Fruit fly (Drosophila melanogaster): ENCODE data around the gene mop.

Gene mop

dm6 chr3L:14761837-14762785 lies 13.8 kb downstream of the mop start, which contains the start of the genes Tsen34 and Mgat4a:
Gene Tsen34, minus strand, starts transcription at chr3L:14761844.
Gene Mgat4a, plus strand, starts transcription at chr3L:14762028.
- TF ChIP-seq CG8478 (optimal IDR thresholded peaks at IDR 0.05), result no peak
- no peak for TF ChIP-seq psq (optimal IDR thresholded peaks at IDR 0.05)
- TF ChIP-seq pan (optimal IDR thresholded peaks at IDR 0.05), result no peak
- TF ChIP-seq EcR (GFP tag; optimal IDR thresholded peaks at IDR 0.05), result no peak
- no peak for TF ChIP-seq Dll (optimal IDR thresholded peaks at IDR 0.05)
- no peak for TF ChIP-seq usp (GFP tag; optimal IDR thresholded peaks at IDR 0.05)

dm6 chr3L:14760949-14761348 lies 15.0 kb downstream of the mop start, which contains the start of gene Trl:
Gene Trl, minus strand, starts transcription at chr3L:14761049.
- TF ChIP-seq pan (optimal IDR thresholded peaks at IDR 0.05), result no peak

- no peak for TF ChIP-seq pan (optimal IDR thresholded peaks at IDR 0.05)
- TF ChIP-seq Dll (optimal IDR thresholded peaks at IDR 0.05), result no peak
- TF ChIP-seq psq (optimal IDR thresholded peaks at IDR 0.05), result no peak
- no peak for TF ChIP-seq EcR (GFP tag; optimal IDR thresholded peaks at IDR 0.05)
- TF ChIP-seq usp (GFP tag; optimal IDR thresholded peaks at IDR 0.05), result no peak
- no peak for TF ChIP-seq CG8478 (optimal IDR thresholded peaks at IDR 0.05)
Measured at dm6 chr3L:14759984-14760626, 15.8 kb downstream of the mop start.

dm6 chr3L:14759097-14759795 lies 16.7 kb downstream of the mop start:
- TF ChIP-seq pan (optimal IDR thresholded peaks at IDR 0.05) (no peak), Dll (optimal IDR thresholded peaks at IDR 0.05) (peak; percentile 19)

dm6 chr3L:14758730-14759096 lies 17.2 kb downstream of the mop start:
- TF ChIP-seq CG8478 (optimal IDR thresholded peaks at IDR 0.05), result no peak
- no peak for TF ChIP-seq EcR (GFP tag; optimal IDR thresholded peaks at IDR 0.05)
- TF ChIP-seq Dll (optimal IDR thresholded peaks at IDR 0.05), result no peak
- no peak for TF ChIP-seq psq (optimal IDR thresholded peaks at IDR 0.05)
- TF ChIP-seq usp (GFP tag; optimal IDR thresholded peaks at IDR 0.05), result no peak
- TF ChIP-seq pan (optimal IDR thresholded peaks at IDR 0.05), result no peak

dm6 chr3L:14757464-14758384 lies 18.2 kb downstream of the mop start, which contains the start of gene CG42507:
Gene CG42507, minus strand, starts transcription at chr3L:14757962.
- TF ChIP-seq Dll (optimal IDR thresholded peaks at IDR 0.05), result peak; percentile 95
- TF ChIP-seq EcR (GFP tag; optimal IDR thresholded peaks at IDR 0.05), result no peak
- TF ChIP-seq pan (optimal IDR thresholded peaks at IDR 0.05), result no peak

dm6 chr3L:14756724-14757463 lies 19.0 kb downstream of the mop start:
- no peak for TF ChIP-seq psq (optimal IDR thresholded peaks at IDR 0.05)
- TF ChIP-seq pan (optimal IDR thresholded peaks at IDR 0.05), result no peak
- TF ChIP-seq EcR (GFP tag; optimal IDR thresholded peaks at IDR 0.05), result no peak
- TF ChIP-seq usp (GFP tag; optimal IDR thresholded peaks at IDR 0.05), result no peak
- no peak for TF ChIP-seq Dll (optimal IDR thresholded peaks at IDR 0.05)
- TF ChIP-seq CG8478 (optimal IDR thresholded peaks at IDR 0.05), result no peak

- TF ChIP-seq pan (optimal IDR thresholded peaks at IDR 0.05) (no peak), Dll (optimal IDR thresholded peaks at IDR 0.05) (peak; percentile 95), psq (optimal IDR thresholded peaks at IDR 0.05) (no peak), EcR (GFP tag; optimal IDR thresholded peaks at IDR 0.05) (no peak), CG8478 (optimal IDR thresholded peaks at IDR 0.05) (peak; percentile 90), usp (GFP tag; optimal IDR thresholded peaks at IDR 0.05) (no peak)
Measured at dm6 chr3L:14755951-14756723, 19.8 kb downstream of the mop start.

- TF ChIP-seq EcR (GFP tag; optimal IDR thresholded peaks at IDR 0.05) (no peak), usp (GFP tag; optimal IDR thresholded peaks at IDR 0.05) (no peak), Dll (optimal IDR thresholded peaks at IDR 0.05) (peak; percentile 99)
Measured at dm6 chr3L:14755046-14755643, 20.8 kb downstream of the mop start.

dm6 chr3L:14752816-14753215 lies 23.1 kb downstream of the mop start:
- TF ChIP-seq pan (optimal IDR thresholded peaks at IDR 0.05) (no peak), Dll (optimal IDR thresholded peaks at IDR 0.05) (no peak), usp (GFP tag; optimal IDR thresholded peaks at IDR 0.05) (no peak), EcR (GFP tag; optimal IDR thresholded peaks at IDR 0.05) (no peak), psq (optimal IDR thresholded peaks at IDR 0.05) (no peak)
